Worm (Caenorhabditis elegans) whole organism, L3 larva: Measurements from ENCODE around the gene Y51B9A.5.

Experiments used
- ama-1 ChIP-seq: fragments of 150-350 bp; optimal IDR thresholded peaks from 2 replicates; lab custom pipeline; 2018
- ceh-28 ChIP-seq: fragments of 150-350 bp; optimal IDR thresholded peaks from 2 replicates; lab custom pipeline; 2014; ENCODE audit warnings: missing biosample characterization, missing genetic modification reagents, missing genetic modification characterization
- elt-2 ChIP-seq: sonication (generic microtip); optimal IDR thresholded peaks from 2 replicates; lab custom pipeline; 2016; ENCODE audit warnings: missing genetic modification reagents, mild to moderate bottlenecking, missing genetic modification characterization, missing compliant biosample characterization
- fos-1 ChIP-seq: fragments of 150-350 bp; optimal IDR thresholded peaks from 2 replicates; lab custom pipeline; 2014; ENCODE audit warnings: missing biosample characterization, missing genetic modification characterization
- mdl-1 ChIP-seq: fragments of 150-350 bp; optimal IDR thresholded peaks from 2 replicates; lab custom pipeline; 2014; ENCODE audit warnings: missing biosample characterization, missing genetic modification characterization
- nhr-25 ChIP-seq: sonication (generic microtip); optimal IDR thresholded peaks from 2 replicates; lab custom pipeline; 2017; ENCODE audit warnings: missing biosample characterization, missing genetic modification characterization
- nhr-76 ChIP-seq: fragments of 150-350 bp; sonication (generic microtip); optimal IDR thresholded peaks from 5 replicates; lab custom pipeline; 2014; ENCODE audit warnings: missing biosample characterization, missing genetic modification characterization
- pqm-1 ChIP-seq: fragments of 150-350 bp; optimal IDR thresholded peaks from 2 replicates; lab custom pipeline; 2017; ENCODE audit warnings: missing biosample characterization, missing genetic modification characterization, inconsistent platforms
- snpc-4 ChIP-seq: fragments of 150-350 bp; optimal IDR thresholded peaks from 2 replicates; lab custom pipeline; 2014; ENCODE audit warnings: missing biosample characterization, missing genetic modification characterization
- unc-39 ChIP-seq: sonication (generic microtip); optimal IDR thresholded peaks from 4 replicates; lab custom pipeline; 2017; ENCODE audit warnings: missing biosample characterization, missing genetic modification characterization
- unc-62 ChIP-seq: fragments of 150-350 bp; sonication (generic microtip); optimal IDR thresholded peaks from 4 replicates; lab custom pipeline; 2014; ENCODE audit warnings: missing biosample characterization, missing genetic modification reagents, missing genetic modification characterization

DNA sequence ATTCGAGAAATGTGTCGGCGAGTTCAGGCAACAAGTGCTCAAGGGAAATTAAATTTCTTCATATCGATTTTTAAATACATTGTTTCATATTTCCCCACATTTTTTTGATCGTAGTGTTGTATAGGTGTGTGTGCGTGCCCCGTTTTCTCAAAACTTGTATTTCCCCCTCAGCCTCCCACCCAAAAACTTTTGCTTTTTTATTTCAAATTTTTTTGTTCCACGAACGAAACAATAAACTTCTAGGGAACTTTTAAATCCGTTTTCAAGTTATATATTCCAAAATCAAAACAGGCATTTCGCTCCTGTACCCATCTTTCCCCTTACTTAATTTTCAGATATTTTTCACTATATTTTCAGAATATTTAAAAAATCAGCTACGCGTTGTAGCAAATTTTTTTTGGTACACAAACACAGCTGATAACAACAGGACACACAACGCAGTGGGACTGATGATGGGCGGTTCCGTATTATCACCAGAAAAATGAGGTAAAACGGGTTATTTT, 14.2 kb downstream of the Y51B9A.5 start, which contains the start of the genes M176.4 and M176.16:
- TF ChIP-seq nhr-25 (no peak), ceh-28 (tag; lab: Kevin White, UChicago) (no peak), unc-62 (no peak), fos-1 (tag; lab: Kevin White, UChicago) (no peak), unc-39 (no peak), nhr-76 (tag; lab: Kevin White, UChicago) (no peak), elt-2 (peak; percentile 38), pqm-1 (no peak), mdl-1 (tag; lab: Kevin White, UChicago) (no peak), ama-1 (lab: Kevin White, UChicago) (no peak), snpc-4 (no peak)
